Worm (Caenorhabditis elegans) whole organism, early embryonic: ENCODE measurements around the gene F20A1.6.

Source experiments
- B0310.2 ChIP-seq: sonication (generic microtip); optimal IDR thresholded peaks from 2 replicates; lab custom pipeline; 2016; ENCODE audit warnings: mild to moderate bottlenecking, missing genetic modification characterization, missing compliant biosample characterization
- F13C5.2 ChIP-seq: sonication (generic microtip); optimal IDR thresholded peaks from 2 replicates; lab custom pipeline; 2017; ENCODE audit warnings: mild to moderate bottlenecking, missing genetic modification characterization, inconsistent platforms, missing compliant biosample characterization
- aly-1 ChIP-seq: sonication (generic microtip); optimal IDR thresholded peaks from 2 replicates; lab custom pipeline; 2016; ENCODE audit warnings: missing genetic modification characterization, missing compliant biosample characterization
- ama-1 ChIP-seq: fragments of 150-350 bp; optimal IDR thresholded peaks from 2 replicates; lab custom pipeline; 2014
- ceh-13 ChIP-seq: fragments of 200-800 bp; sonication (Bioruptor generic); optimal IDR thresholded peaks from 2 replicates; lab custom pipeline; 2018; ENCODE audit warnings: mild to moderate bottlenecking, missing genetic modification characterization, missing compliant biosample characterization
- ceh-36 ChIP-seq: sonication (generic microtip); optimal IDR thresholded peaks from 2 replicates; lab custom pipeline; 2016; ENCODE audit warnings: missing genetic modification characterization, inconsistent platforms, missing compliant biosample characterization
- ets-7 ChIP-seq: sonication (generic microtip); optimal IDR thresholded peaks from 2 replicates; lab custom pipeline; 2016; ENCODE audit warnings: missing genotype, missing genetic modification characterization, missing compliant biosample characterization
- flt-1 ChIP-seq: fragments of 200-800 bp; sonication (Bioruptor generic); IDR thresholded peaks from 2 replicates; pipeline ENCODE4 v1.3.6; 2022; ENCODE audit warnings: missing genetic modification characterization, missing compliant biosample characterization
- hmbx-1 ChIP-seq: sonication (generic microtip); optimal IDR thresholded peaks from 2 replicates; lab custom pipeline; 2016; ENCODE audit warnings: mild to moderate bottlenecking, missing genetic modification characterization, missing compliant biosample characterization
- hmg-4 ChIP-seq: fragments of 200-800 bp; sonication (Bioruptor generic); optimal IDR thresholded peaks from 2 replicates; lab custom pipeline; 2018; ENCODE audit warnings: mild to moderate bottlenecking, missing genetic modification characterization, missing compliant biosample characterization
- hnd-1 ChIP-seq: sonication (generic microtip); optimal IDR thresholded peaks from 2 replicates; lab custom pipeline; 2016; ENCODE audit warnings: missing genetic modification characterization, missing compliant biosample characterization
- pes-1 ChIP-seq: fragments of 200-800 bp; sonication (Bioruptor generic); IDR thresholded peaks from 2 replicates; pipeline ENCODE4 v1.3.6; 2022; ENCODE audit warnings: missing genetic modification reagents, missing genetic modification characterization, missing compliant biosample characterization
- scrt-1 ChIP-seq: fragments of 200-800 bp; sonication (Bioruptor generic); IDR thresholded peaks from 2 replicates; pipeline ENCODE4 v1.3.6; 2022; ENCODE audit warnings: missing genetic modification characterization, missing compliant biosample characterization
- sea-1 ChIP-seq: fragments of 200-800 bp; sonication (Bioruptor generic); conservative IDR thresholded peaks from 2 replicates; pipeline ENCODE4 v1.3.6; 2022; ENCODE audit warnings: missing genetic modification characterization, missing compliant biosample characterization
- tbx-11 ChIP-seq: fragments of 200-800 bp; sonication (Bioruptor generic); IDR thresholded peaks from 2 replicates; pipeline ENCODE4 v1.3.6; 2022; ENCODE audit warnings: missing genetic modification characterization, missing compliant biosample characterization
- tbx-37 ChIP-seq: fragments of 200-800 bp; sonication (Bioruptor generic); conservative IDR thresholded peaks from 2 replicates; pipeline ENCODE4 v1.3.6; 2022; ENCODE audit warnings: missing genetic modification reagents, missing genetic modification characterization, missing compliant biosample characterization
- tra-4 ChIP-seq: sonication (generic microtip); optimal IDR thresholded peaks from 2 replicates; lab custom pipeline; 2017; ENCODE audit warnings: missing genetic modification characterization, missing compliant biosample characterization

Gene F20A1.6

DNA sequence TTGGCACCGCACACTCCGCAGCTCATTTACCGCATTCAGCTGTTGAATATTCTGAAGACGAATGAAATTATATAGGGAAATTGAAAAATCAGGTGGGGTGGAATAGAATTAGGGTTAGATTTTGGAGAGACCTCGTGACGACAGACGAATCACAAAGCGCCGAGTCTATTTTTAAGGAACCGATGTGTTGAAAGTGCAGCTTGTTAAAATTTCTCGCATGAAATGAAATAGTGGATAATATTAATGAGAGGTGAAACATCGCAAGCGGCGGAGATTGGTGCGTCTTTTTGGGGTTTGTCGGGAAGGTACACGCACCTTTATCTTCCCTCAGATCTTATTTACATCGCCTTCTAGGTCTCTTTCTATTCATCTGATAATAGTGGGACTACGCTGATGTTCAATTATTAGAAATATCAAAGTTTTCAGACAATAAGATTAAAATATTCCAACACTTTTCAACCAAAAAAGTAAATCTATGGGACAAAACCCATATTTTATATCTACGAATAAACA is 37.3 kb downstream of the F20A1.6 start, which contains the start of gene nhr-140:
Gene nhr-140 (minus strand): TSS at position 51 of the 513 bp plus-strand sequence.
- TF ChIP-seq ets-7 (tag; lab: Kevin White, UChicago) (no peak), tbx-11 (GFP tag; lab: Robert Waterston, UW) (no peak), B0310.2 (no peak), hmbx-1 (tag; lab: Kevin White, UChicago) (no peak), flt-1 (GFP tag; lab: Robert Waterston, UW) (no peak), pes-1 (GFP tag; lab: Robert Waterston, UW) (no peak), F13C5.2 (tag; lab: Kevin White, UChicago) (no peak), ceh-13 (GFP tag; lab: Kevin White, UChicago) (no peak), tbx-37 (GFP tag; lab: Robert Waterston, UW) (no peak), sea-1 (GFP tag; lab: Robert Waterston, UW) (no peak), tra-4 (no peak), ama-1 (no peak), scrt-1 (GFP tag; lab: Robert Waterston, UW) (no peak)

DNA sequence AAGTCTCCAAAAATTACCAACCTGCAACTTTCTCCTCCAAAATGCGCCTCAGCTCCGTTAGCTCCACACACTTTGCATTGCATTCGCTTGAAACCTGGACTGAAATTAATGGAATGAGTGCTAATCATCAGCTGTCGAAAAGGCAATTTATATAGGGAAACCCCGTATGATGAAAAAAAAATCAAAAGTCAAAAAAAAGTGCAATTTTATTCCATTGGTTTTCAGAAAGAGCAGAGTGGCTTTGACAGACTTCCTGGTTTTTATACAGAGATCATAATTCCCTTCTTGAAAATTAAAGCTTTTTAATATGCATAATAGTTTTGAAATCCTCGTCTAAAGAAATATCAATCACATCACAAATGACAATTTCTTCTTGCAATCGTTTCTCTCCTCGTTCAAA is 39.3 kb downstream of the F20A1.6 start, which contains the start of gene nhr-139:
Gene nhr-139 (minus strand): TSS at position 101 of the 400 bp plus-strand sequence.
- no peak for TF ChIP-seq B0310.2

DNA sequence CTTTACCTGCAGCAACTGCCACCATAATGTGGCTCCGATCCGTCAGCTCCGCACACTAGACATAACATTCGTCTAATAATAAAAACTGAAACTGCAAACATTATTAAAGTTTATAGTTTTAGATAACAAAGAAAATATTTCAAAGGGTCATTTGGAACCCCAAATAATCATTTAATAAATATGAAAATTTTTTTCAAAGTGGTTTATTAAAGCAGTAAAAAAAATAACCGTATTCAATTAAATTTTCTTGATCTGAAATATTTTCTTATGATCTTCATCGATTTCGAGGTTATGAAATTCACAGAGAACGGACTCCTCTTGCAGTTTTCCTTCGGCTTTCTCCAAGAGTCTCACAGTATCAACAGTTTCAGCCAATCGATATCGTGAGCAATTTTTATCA is 41.0 kb downstream of the F20A1.6 start, which contains the start of gene nhr-163:
Gene nhr-163 (minus strand): TSS at position 101 of the 400 bp plus-strand sequence.
- TF ChIP-seq aly-1 (tag; lab: Kevin White, UChicago) = no peak
- TF ChIP-seq pes-1 (GFP tag; lab: Robert Waterston, UW) = no peak
- TF ChIP-seq ceh-13 (GFP tag; lab: Kevin White, UChicago) = no peak
- no peak for TF ChIP-seq ama-1
- no peak for TF ChIP-seq tbx-37 (GFP tag; lab: Robert Waterston, UW)
- TF ChIP-seq B0310.2 = no peak
- TF ChIP-seq hnd-1 (tag; lab: Kevin White, UChicago) = no peak
- TF ChIP-seq F13C5.2 (tag; lab: Kevin White, UChicago) = no peak
- TF ChIP-seq tra-4 = no peak
- no peak for TF ChIP-seq sea-1 (GFP tag; lab: Robert Waterston, UW)
- no peak for TF ChIP-seq hmg-4 (GFP tag; lab: Kevin White, UChicago)
- no peak for TF ChIP-seq tbx-11 (GFP tag; lab: Robert Waterston, UW)
- TF ChIP-seq ets-7 (tag; lab: Kevin White, UChicago) = no peak
- TF ChIP-seq scrt-1 (GFP tag; lab: Robert Waterston, UW) = no peak
- TF ChIP-seq ceh-36 (tag; lab: Kevin White, UChicago) = no peak
- no peak for TF ChIP-seq hmbx-1 (tag; lab: Kevin White, UChicago)
- no peak for TF ChIP-seq flt-1 (GFP tag; lab: Robert Waterston, UW)

DNA sequence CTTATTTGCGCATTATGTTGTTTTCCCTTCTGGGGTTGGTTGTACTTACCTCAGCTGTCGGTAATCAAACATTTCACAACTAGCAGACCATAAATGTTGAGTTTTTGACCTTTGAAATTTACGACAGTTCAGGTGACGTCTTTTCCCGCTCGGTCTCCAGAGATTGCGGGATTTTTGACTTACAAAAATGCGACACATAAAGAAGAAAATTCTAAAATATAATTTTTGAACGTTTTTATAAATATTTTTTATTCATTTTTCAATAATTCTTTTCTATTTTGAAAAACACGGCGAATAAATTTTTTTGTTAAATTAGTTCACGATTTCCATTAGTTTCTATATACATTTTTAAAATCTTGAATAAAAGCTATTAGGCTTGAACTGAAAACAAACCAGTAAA is 44.1 kb downstream of the F20A1.6 start, which contains the start of gene nhr-161:
Gene nhr-161 (minus strand): TSS at position 101 of the 400 bp plus-strand sequence.
- no peak for TF ChIP-seq ama-1
- TF ChIP-seq flt-1 (GFP tag; lab: Robert Waterston, UW) = no peak
- no peak for TF ChIP-seq tbx-11 (GFP tag; lab: Robert Waterston, UW)
- no peak for TF ChIP-seq sea-1 (GFP tag; lab: Robert Waterston, UW)
- TF ChIP-seq ceh-13 (GFP tag; lab: Kevin White, UChicago) = no peak
- no peak for TF ChIP-seq hmbx-1 (tag; lab: Kevin White, UChicago)
- no peak for TF ChIP-seq hnd-1 (tag; lab: Kevin White, UChicago)
- TF ChIP-seq hmg-4 (GFP tag; lab: Kevin White, UChicago) = no peak
- TF ChIP-seq aly-1 (tag; lab: Kevin White, UChicago) = no peak
- TF ChIP-seq F13C5.2 (tag; lab: Kevin White, UChicago) = no peak
- TF ChIP-seq scrt-1 (GFP tag; lab: Robert Waterston, UW) = no peak
- no peak for TF ChIP-seq tbx-37 (GFP tag; lab: Robert Waterston, UW)
- no peak for TF ChIP-seq B0310.2

DNA sequence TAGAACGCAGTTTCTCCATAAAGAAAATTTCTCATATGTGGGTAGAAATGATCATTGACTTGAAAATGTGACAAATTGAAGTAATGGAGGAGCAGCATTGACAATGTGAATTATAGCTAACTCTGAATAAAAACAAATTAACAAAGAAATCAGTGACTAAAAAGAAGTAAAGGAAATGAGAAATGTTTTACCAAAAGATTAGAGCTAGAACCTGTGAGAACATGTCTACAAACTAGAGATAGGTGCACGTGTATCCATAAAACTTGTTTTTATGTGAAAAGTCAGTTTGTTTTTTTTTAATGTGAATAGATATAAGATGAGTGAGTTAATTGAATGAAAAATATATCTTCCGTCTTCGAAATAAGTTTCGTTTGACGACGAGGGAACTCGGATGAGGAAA is 47.9 kb downstream of the F20A1.6 start, which contains the start of gene sre-12:
Gene sre-12 (minus strand): TSS at position 101 of the 400 bp plus-strand sequence.
- TF ChIP-seq hmg-4 (GFP tag; lab: Kevin White, UChicago) (no peak), flt-1 (GFP tag; lab: Robert Waterston, UW) (no peak), aly-1 (tag; lab: Kevin White, UChicago) (no peak), ceh-36 (tag; lab: Kevin White, UChicago) (no peak), tbx-11 (GFP tag; lab: Robert Waterston, UW) (no peak), tbx-37 (GFP tag; lab: Robert Waterston, UW) (no peak), scrt-1 (GFP tag; lab: Robert Waterston, UW) (no peak), ceh-13 (GFP tag; lab: Kevin White, UChicago) (no peak), B0310.2 (no peak), ets-7 (tag; lab: Kevin White, UChicago) (no peak), hmbx-1 (tag; lab: Kevin White, UChicago) (no peak), ama-1 (no peak), hnd-1 (tag; lab: Kevin White, UChicago) (no peak), F13C5.2 (tag; lab: Kevin White, UChicago) (no peak), tra-4 (no peak), sea-1 (GFP tag; lab: Robert Waterston, UW) (no peak), pes-1 (GFP tag; lab: Robert Waterston, UW) (no peak)

DNA sequence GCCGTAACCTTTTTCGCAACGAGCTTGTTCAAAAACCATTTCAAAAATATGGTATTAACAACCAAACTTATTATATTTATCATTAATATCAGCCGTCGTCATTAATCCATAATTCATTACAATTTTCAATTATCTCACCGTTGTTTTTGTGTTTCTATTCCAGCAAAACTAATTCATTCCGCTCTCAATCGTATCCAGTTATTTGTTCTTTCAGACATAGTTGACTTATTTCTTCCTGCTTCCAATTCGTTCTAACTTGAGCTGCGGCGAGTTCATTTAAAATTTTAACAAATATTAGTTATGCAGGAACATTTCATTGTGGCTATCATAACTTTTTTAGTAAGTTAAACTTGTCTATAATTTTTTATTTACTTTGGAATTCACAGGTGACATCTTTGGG is 50.9 kb downstream of the F20A1.6 start, which contains the start of gene srx-16:
Gene srx-16 (plus strand): TSS at position 301 of the 400 bp plus-strand sequence.
- TF ChIP-seq sea-1 (GFP tag; lab: Robert Waterston, UW) (no peak), flt-1 (GFP tag; lab: Robert Waterston, UW) (no peak), hmg-4 (GFP tag; lab: Kevin White, UChicago) (no peak), F13C5.2 (tag; lab: Kevin White, UChicago) (no peak), ceh-13 (GFP tag; lab: Kevin White, UChicago) (no peak), aly-1 (tag; lab: Kevin White, UChicago) (no peak), ceh-36 (tag; lab: Kevin White, UChicago) (no peak), tra-4 (no peak), scrt-1 (GFP tag; lab: Robert Waterston, UW) (no peak), B0310.2 (no peak), tbx-11 (GFP tag; lab: Robert Waterston, UW) (no peak), ama-1 (no peak), hmbx-1 (tag; lab: Kevin White, UChicago) (no peak)
